Worm (Caenorhabditis elegans) whole organism, L2 larva: ENCODE data around the gene srh-119.

Experiments used
- C34F6.9 ChIP-seq: fragments of 150-350 bp; optimal IDR thresholded peaks from 2 replicates; lab custom pipeline; 2014; ENCODE audit warnings: missing biosample characterization, missing genetic modification characterization
- F13H6.1 ChIP-seq: sonication (generic microtip); optimal IDR thresholded peaks from 2 replicates; lab custom pipeline; 2016; ENCODE audit warnings: missing genetic modification characterization, missing compliant biosample characterization
- R02D3.7 ChIP-seq: fragments of 150-350 bp; optimal IDR thresholded peaks from 2 replicates; lab custom pipeline; 2014; ENCODE audit warnings: missing biosample characterization, missing genetic modification characterization
- Y55F3AM.14 ChIP-seq: fragments of 200-800 bp; sonication (Bioruptor generic); optimal IDR thresholded peaks from 2 replicates; lab custom pipeline; 2018; ENCODE audit warnings: mild to moderate bottlenecking, missing genetic modification characterization, missing compliant biosample characterization
- alr-1 ChIP-seq: fragments of 150-350 bp; optimal IDR thresholded peaks from 2 replicates; lab custom pipeline; 2014; ENCODE audit warnings: missing biosample characterization, missing genetic modification characterization
- aly-2 ChIP-seq: fragments of 150-350 bp; optimal IDR thresholded peaks from 2 replicates; lab custom pipeline; 2014; ENCODE audit warnings: missing biosample characterization, missing genetic modification characterization
- ama-1 ChIP-seq: fragments of 150-350 bp; optimal IDR thresholded peaks from 2 replicates; lab custom pipeline; 2018; ENCODE audit warnings: inconsistent platforms
- ceh-16 ChIP-seq: fragments of 150-350 bp; optimal IDR thresholded peaks from 2 replicates; lab custom pipeline; 2014; ENCODE audit warnings: missing biosample characterization, missing genetic modification characterization
- dmd-4 ChIP-seq: sonication (generic microtip); optimal IDR thresholded peaks from 2 replicates; lab custom pipeline; 2017; ENCODE audit warnings: missing biosample characterization, missing genetic modification characterization
- egl-27 ChIP-seq: sonication (generic microtip); optimal IDR thresholded peaks from 3 replicates; lab custom pipeline; 2017; ENCODE audit warnings: missing biosample characterization, missing genetic modification reagents, missing genetic modification characterization
- elt-1 ChIP-seq: fragments of 150-350 bp; optimal IDR thresholded peaks from 2 replicates; lab custom pipeline; 2014; ENCODE audit warnings: missing biosample characterization, missing genetic modification characterization
- elt-3 ChIP-seq: sonication (generic microtip); optimal IDR thresholded peaks from 2 replicates; lab custom pipeline; 2017; ENCODE audit warnings: missing biosample characterization, missing genetic modification characterization
- lin-13 ChIP-seq: fragments of 150-350 bp; optimal IDR thresholded peaks from 2 replicates; lab custom pipeline; 2014; ENCODE audit warnings: missing biosample characterization, missing genetic modification reagents, missing genetic modification characterization
- lin-39 ChIP-seq: fragments of 150-350 bp; optimal IDR thresholded peaks from 2 replicates; lab custom pipeline; 2014; ENCODE audit warnings: missing biosample characterization, missing genetic modification reagents, missing genetic modification characterization
- lsy-2 ChIP-seq, 2 experiments: fragments of 150-350 bp in 1 of 2; sonication (generic microtip) in 1 of 2; optimal IDR thresholded peaks; 2 replicates each; lab custom pipeline; 2014 to 2017; ENCODE audit warnings: missing biosample characterization in 2 of 2, missing genetic modification characterization in 2 of 2
- mab-5 ChIP-seq: fragments of 150-350 bp; optimal IDR thresholded peaks from 2 replicates; lab custom pipeline; 2014; ENCODE audit warnings: missing biosample characterization, missing genetic modification characterization
- mbf-1 ChIP-seq: sonication (generic microtip); optimal IDR thresholded peaks from 2 replicates; lab custom pipeline; 2017; ENCODE audit warnings: missing biosample characterization, missing genetic modification characterization
- mdl-1 ChIP-seq, 2 experiments: fragments of 150-350 bp in 1 of 2; sonication (generic microtip) in 1 of 2; optimal IDR thresholded peaks; 2 replicates each; lab custom pipeline; 2017; ENCODE audit warnings: missing biosample characterization in 2 of 2, missing genetic modification characterization in 2 of 2
- nhr-10 ChIP-seq: sonication (generic microtip); optimal IDR thresholded peaks from 2 replicates; lab custom pipeline; 2017; ENCODE audit warnings: missing biosample characterization, missing genetic modification characterization
- nhr-11 ChIP-seq: fragments of 150-350 bp; optimal IDR thresholded peaks from 2 replicates; lab custom pipeline; 2014; ENCODE audit warnings: missing biosample characterization, missing genetic modification characterization
- nhr-12 ChIP-seq: fragments of 150-350 bp; optimal IDR thresholded peaks from 2 replicates; lab custom pipeline; 2014; ENCODE audit warnings: missing biosample characterization, missing genetic modification characterization
- nhr-129 ChIP-seq: fragments of 150-350 bp; optimal IDR thresholded peaks from 2 replicates; lab custom pipeline; 2014; ENCODE audit warnings: missing biosample characterization, missing genetic modification characterization
- nhr-21 ChIP-seq: fragments of 150-350 bp; optimal IDR thresholded peaks from 2 replicates; lab custom pipeline; 2014; ENCODE audit warnings: missing biosample characterization, missing genetic modification characterization
- nhr-237 ChIP-seq: fragments of 150-350 bp; optimal IDR thresholded peaks from 2 replicates; lab custom pipeline; 2014; ENCODE audit warnings: missing biosample characterization, missing genetic modification characterization
- nhr-25 ChIP-seq: fragments of 150-350 bp; sonication (generic microtip); optimal IDR thresholded peaks from 3 replicates; lab custom pipeline; 2014; ENCODE audit warnings: missing biosample characterization, missing genetic modification characterization
- nhr-77 ChIP-seq: fragments of 150-350 bp; optimal IDR thresholded peaks from 2 replicates; lab custom pipeline; 2014; ENCODE audit warnings: missing biosample characterization, missing genetic modification characterization
- sem-4 ChIP-seq: fragments of 150-350 bp; optimal IDR thresholded peaks from 2 replicates; lab custom pipeline; 2014; ENCODE audit warnings: missing biosample characterization, missing genetic modification reagents, missing genetic modification characterization
- skn-1 ChIP-seq: sonication (generic microtip); optimal IDR thresholded peaks from 2 replicates; lab custom pipeline; 2017; ENCODE audit warnings: missing biosample characterization, missing genetic modification characterization
- sma-3 ChIP-seq: sonication (generic microtip); optimal IDR thresholded peaks from 2 replicates; lab custom pipeline; 2016; ENCODE audit warnings: missing genetic modification reagents, missing genetic modification characterization, missing compliant biosample characterization
- sma-9 ChIP-seq, 2 experiments: fragments of 150-350 bp in 1 of 2; sonication (generic microtip) in 1 of 2; optimal IDR thresholded peaks; 2 replicates each; lab custom pipeline; 2014 to 2016; ENCODE audit warnings: missing genetic modification characterization in 2 of 2, mild to moderate bottlenecking in 1 of 2, missing biosample characterization in 1 of 2, missing compliant biosample characterization in 1 of 2, missing genetic modification reagents in 1 of 2, moderate library complexity in 1 of 2
- snpc-4 ChIP-seq: fragments of 150-350 bp; optimal IDR thresholded peaks from 2 replicates; lab custom pipeline; 2014; ENCODE audit warnings: missing biosample characterization, missing genetic modification characterization
- unc-39 ChIP-seq: fragments of 150-350 bp; optimal IDR thresholded peaks from 2 replicates; lab custom pipeline; 2014; ENCODE audit warnings: missing biosample characterization, missing genetic modification characterization
- unc-55 ChIP-seq: fragments of 150-350 bp; sonication (generic microtip); optimal IDR thresholded peaks from 3 replicates; lab custom pipeline; 2014; ENCODE audit warnings: missing biosample characterization, missing genetic modification reagents, missing genetic modification characterization
- unc-62 ChIP-seq: fragments of 150-350 bp; optimal IDR thresholded peaks from 2 replicates; lab custom pipeline; 2014; ENCODE audit warnings: missing biosample characterization, missing genetic modification reagents, missing genetic modification characterization
- zag-1 ChIP-seq: fragments of 150-350 bp; optimal IDR thresholded peaks from 2 replicates; lab custom pipeline; 2014; ENCODE audit warnings: missing biosample characterization, missing genetic modification characterization
- ztf-1 ChIP-seq: fragments of 200-800 bp; sonication (Bioruptor generic); conservative IDR thresholded peaks from 2 replicates; pipeline ENCODE4 v1.3.6; 2022; ENCODE audit warnings: missing genetic modification characterization, missing compliant biosample characterization
- ztf-11 ChIP-seq: sonication (generic microtip); optimal IDR thresholded peaks from 2 replicates; lab custom pipeline; 2017; ENCODE audit warnings: missing biosample characterization, missing genetic modification characterization
- ztf-4 ChIP-seq: fragments of 150-350 bp; optimal IDR thresholded peaks from 2 replicates; lab custom pipeline; 2014; ENCODE audit warnings: missing biosample characterization, missing genetic modification characterization

The srh-119 gene

DNA sequence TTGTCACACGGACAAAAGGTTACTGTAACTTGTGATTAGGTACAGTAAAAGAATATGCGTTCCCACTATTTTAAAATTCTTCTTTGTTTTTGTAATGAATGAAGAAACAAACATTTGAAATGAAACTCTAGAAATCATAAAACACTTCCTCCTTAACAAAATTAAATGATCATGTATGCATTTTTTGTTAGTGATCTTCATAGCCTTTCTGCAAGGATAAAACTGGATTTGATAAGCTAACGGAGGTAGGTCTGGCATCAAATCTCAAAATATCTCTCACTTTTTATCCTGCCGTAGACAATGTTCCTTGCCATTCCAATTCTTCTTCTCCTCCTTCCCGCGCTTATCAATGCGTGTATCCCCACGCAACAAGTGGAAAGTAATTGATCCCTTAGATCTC lies 20.7 kb upstream of the srh-119 start, which contains the start of gene clec-238:
Gene clec-238, plus strand, starts transcription at position 301 of the 400 bp plus-strand sequence.
- no peak for TF ChIP-seq nhr-129 (tag; lab: Kevin White, UChicago)
- TF ChIP-seq C34F6.9 (tag; lab: Kevin White, UChicago) = no peak
- TF ChIP-seq R02D3.7 (tag; lab: Kevin White, UChicago) = no peak
- TF ChIP-seq mbf-1 = no peak
- no peak for TF ChIP-seq F13H6.1 (tag; lab: Kevin White, UChicago)
- TF ChIP-seq zag-1 = no peak
- no peak for TF ChIP-seq ama-1 (lab: Kevin White, UChicago)
- TF ChIP-seq ceh-16 (tag; lab: Kevin White, UChicago) = no peak
- no peak for TF ChIP-seq dmd-4
- no peak for TF ChIP-seq alr-1 (tag; lab: Kevin White, UChicago)
- no peak for TF ChIP-seq mdl-1 (tag; optimal IDR thresholded peaks at IDR 0.05; lab: Kevin White, UChicago)
- TF ChIP-seq nhr-12 (tag; lab: Kevin White, UChicago) = no peak
- no peak for TF ChIP-seq skn-1 (tag; lab: Kevin White, UChicago)
- TF ChIP-seq sem-4 (tag; lab: Kevin White, UChicago) = no peak
- TF ChIP-seq ztf-4 = no peak
- no peak for TF ChIP-seq elt-3
- no peak for TF ChIP-seq aly-2 (tag; lab: Kevin White, UChicago)
- TF ChIP-seq ztf-11 (tag; lab: Kevin White, UChicago) = no peak
- no peak for TF ChIP-seq nhr-25 (tag; lab: Kevin White, UChicago)
- TF ChIP-seq, all 48 proteins: peak for 0

DNA sequence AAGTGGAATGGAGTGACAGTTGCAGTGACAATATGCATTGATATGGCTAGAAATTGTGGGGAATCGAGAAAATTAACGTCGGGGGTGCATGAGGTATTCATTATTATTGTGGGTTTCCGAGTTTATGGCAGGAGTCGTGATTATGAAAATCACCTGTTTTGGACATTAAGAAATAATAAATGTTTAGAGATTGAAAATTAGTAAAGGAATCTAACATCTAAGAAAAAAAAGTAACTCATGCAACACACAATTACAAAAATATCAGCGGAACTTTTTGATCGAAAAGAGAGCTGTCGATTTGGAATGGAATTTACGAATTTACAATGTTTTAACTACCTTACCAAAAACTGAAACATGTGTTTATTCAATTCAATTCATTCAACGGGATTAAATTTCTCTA lies 17.5 kb upstream of the srh-119 start, which contains the start of gene srh-206:
Gene srh-206, minus strand, starts transcription at position 101 of the 400 bp plus-strand sequence.
- TF ChIP-seq nhr-237 (tag; lab: Kevin White, UChicago) (no peak), snpc-4 (tag; lab: Kevin White, UChicago) (no peak), nhr-129 (tag; lab: Kevin White, UChicago) (no peak), nhr-77 (no peak), unc-55 (GFP tag; lab: Kevin White, UChicago) (no peak), ztf-1 (no peak), mab-5 (tag; lab: Kevin White, UChicago) (no peak), C34F6.9 (tag; lab: Kevin White, UChicago) (no peak), nhr-10 (tag; lab: Kevin White, UChicago) (no peak), mdl-1 (tag; optimal IDR thresholded peaks at IDR 0.05; lab: Kevin White, UChicago) (no peak), ztf-11 (tag; lab: Kevin White, UChicago) (no peak), sem-4 (tag; lab: Kevin White, UChicago) (no peak), nhr-12 (tag; lab: Kevin White, UChicago) (no peak), elt-1 (tag; lab: Kevin White, UChicago) (no peak)
- TF ChIP-seq, all 48 proteins: peak for 0

DNA sequence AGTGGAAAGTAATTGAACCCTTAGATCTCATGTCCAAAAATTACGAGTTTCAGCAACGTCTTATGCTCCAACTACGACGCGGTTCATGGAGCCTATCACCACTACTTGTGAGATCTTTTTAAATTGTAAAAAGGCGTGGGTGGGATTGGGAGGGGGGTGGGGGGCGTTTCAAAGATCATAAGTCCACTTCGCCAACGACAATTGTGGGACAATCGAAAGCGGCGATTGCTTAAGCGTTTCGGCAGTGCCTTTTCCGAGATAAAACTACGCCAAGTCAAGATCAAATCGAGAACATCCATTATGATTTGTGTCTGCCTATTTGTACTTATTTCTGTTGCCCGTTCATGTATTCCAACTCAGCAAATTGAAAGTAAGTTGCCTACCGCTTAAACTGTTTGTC lies 16.0 kb upstream of the srh-119 start, which contains the start of gene clec-239:
Gene clec-239, plus strand, starts transcription at position 301 of the 400 bp plus-strand sequence.
- no peak for TF ChIP-seq sma-9 (GFP tag; optimal IDR thresholded peaks at IDR 0.05; lab: Kevin White, UChicago)
- TF ChIP-seq sma-9 (tag; optimal IDR thresholded peaks at IDR 0.05; lab: Kevin White, UChicago) = no peak
- no peak for TF ChIP-seq lin-13 (GFP tag; lab: Kevin White, UChicago)
- TF ChIP-seq R02D3.7 (tag; lab: Kevin White, UChicago) = no peak
- TF ChIP-seq ceh-16 (tag; lab: Kevin White, UChicago) = no peak
- TF ChIP-seq nhr-10 (tag; lab: Kevin White, UChicago) = no peak
- no peak for TF ChIP-seq lsy-2 (tag; optimal IDR thresholded peaks at IDR 0.05; lab: Kevin White, UChicago)
- TF ChIP-seq nhr-21 (tag; lab: Kevin White, UChicago) = no peak
- TF ChIP-seq unc-62 (GFP tag; lab: Kevin White, UChicago) = no peak
- no peak for TF ChIP-seq sma-3 (GFP tag; lab: Kevin White, UChicago)
- no peak for TF ChIP-seq elt-3
- TF ChIP-seq ztf-4 = no peak
- TF ChIP-seq unc-39 = no peak
- TF ChIP-seq dmd-4 = no peak
- TF ChIP-seq zag-1 = no peak
- no peak for TF ChIP-seq Y55F3AM.14 (GFP tag; lab: Kevin White, UChicago)
- no peak for TF ChIP-seq egl-27 (tag; lab: Kevin White, UChicago)
- no peak for TF ChIP-seq lin-39 (tag; lab: Kevin White, UChicago)
- TF ChIP-seq nhr-11 (tag; lab: Kevin White, UChicago) = no peak
